Fruit fly (Drosophila melanogaster): ENCODE results near the gene Gmd.
A peak's percentile ranks its signal among the peaks of the same experiment; 100 is the strongest.

Gene Gmd

dm6 chr2L:5004677-5005463 is 28.0 kb upstream of the Gmd start (continued):
- TF ChIP-seq CG4707 (GFP tag; optimal IDR thresholded peaks at IDR 0.05) (peak; percentile 80), lov (optimal IDR thresholded peaks at IDR 0.05) (no peak), lov (GFP tag; IDR thresholded peaks at IDR 0.05) (peak; percentile 91), vfl (GFP tag; optimal IDR thresholded peaks at IDR 0.05) (peak; percentile 94), HLHmδ (GFP tag; optimal IDR thresholded peaks at IDR 0.05) (no peak), eve (GFP tag; optimal IDR thresholded peaks at IDR 0.05) (no peak), Dp (GFP tag; optimal IDR thresholded peaks at IDR 0.05) (no peak), dan (GFP tag; IDR thresholded peaks at IDR 0.05) (peak; percentile 78), Doc3 (GFP tag; IDR thresholded peaks at IDR 0.05; ENCODE audit: partially characterized antibody) (no peak), Neu2 (GFP tag; optimal IDR thresholded peaks at IDR 0.05; ENCODE audit: borderline replicate concordance) (peak; percentile 59), usp (GFP tag; optimal IDR thresholded peaks at IDR 0.05) (no peak), ewg (GFP tag; optimal IDR thresholded peaks at IDR 0.05) (peak; percentile 97), slou (GFP tag; optimal IDR thresholded peaks at IDR 0.05) (peak; percentile 92), fd96Cb (tag; optimal IDR thresholded peaks at IDR 0.05) (peak; percentile 93)

dm6 chr2L:5003670-5004453 is 27.0 kb upstream of the Gmd start:
- TF ChIP-seq exex (tag; optimal IDR thresholded peaks at IDR 0.05) (no peak), Side (GFP tag; optimal IDR thresholded peaks at IDR 0.05) (no peak), jumu (GFP tag; optimal IDR thresholded peaks at IDR 0.05) (no peak), ato (GFP tag; IDR thresholded peaks at IDR 0.05; ENCODE audit: partially characterized antibody) (no peak), usp (GFP tag; optimal IDR thresholded peaks at IDR 0.05) (no peak), CG4360 (GFP tag; IDR thresholded peaks at IDR 0.05) (peak; percentile 77), Oaz (GFP tag; IDR thresholded peaks at IDR 0.05) (no peak), Dip3 (GFP tag; optimal IDR thresholded peaks at IDR 0.05) (no peak), oc (tag; optimal IDR thresholded peaks at IDR 0.05) (no peak), Eip74EF (GFP tag; optimal IDR thresholded peaks at IDR 0.05) (peak in 1 of 2 experiments; percentile 68), CG34422 (GFP tag; IDR thresholded peaks at IDR 0.05) (0 out of 3 replicates have a peak, but pooled peaks have one; percentile 24), yki (optimal IDR thresholded peaks at IDR 0.05) (no peak), CG11723 (GFP tag; optimal IDR thresholded peaks at IDR 0.05) (no peak), sens (GFP tag) (peak; percentile 42), CG8478 (optimal IDR thresholded peaks at IDR 0.05) (peak; percentile 78), Abd-B (GFP tag; optimal IDR thresholded peaks at IDR 0.05) (no peak), Sry-β (GFP tag; optimal IDR thresholded peaks at IDR 0.05) (no peak), Sin3A (optimal IDR thresholded peaks at IDR 0.05) (no peak), al (GFP tag; IDR thresholded peaks at IDR 0.05) (no peak), Dfd (GFP tag; optimal IDR thresholded peaks at IDR 0.05) (peak in 1 of 2 experiments; percentile 97), CG6654 (GFP tag; optimal IDR thresholded peaks at IDR 0.05) (peak; percentile 97), ken (GFP tag; IDR thresholded peaks at IDR 0.05) (no peak), E2f2 (GFP tag; IDR thresholded peaks at IDR 0.05) (no peak), CG8359 (GFP tag; optimal IDR thresholded peaks at IDR 0.05; ENCODE audit: borderline replicate concordance) (no peak), CG32767 (GFP tag; IDR thresholded peaks at IDR 0.05) (no peak), lilli (GFP tag; optimal IDR thresholded peaks at IDR 0.05) (no peak), Gug (GFP tag; IDR thresholded peaks at IDR 0.05) (no peak), CG4404 (GFP tag; IDR thresholded peaks at IDR 0.05) (no peak), Ptx1 (GFP tag; IDR thresholded peaks at IDR 0.05) (no peak), Lpt (GFP tag; optimal IDR thresholded peaks at IDR 0.05) (no peak), CG2678 (tag; optimal IDR thresholded peaks at IDR 0.05) (no peak), CkIIα-i1 (GFP tag; IDR thresholded peaks at IDR 0.05) (no peak), CG10543 (GFP tag; optimal IDR thresholded peaks at IDR 0.05) (no peak), nerfin-2 (GFP tag; IDR thresholded peaks at IDR 0.05; ENCODE audit: partially characterized antibody) (no peak), CG17802 (tag; optimal IDR thresholded peaks at IDR 0.05) (no peak), br (optimal IDR thresholded peaks at IDR 0.05) (no peak)

Data from whole organism, embryonic.